Worm (Caenorhabditis elegans) whole organism, L1 larva: ENCODE data around the gene syx-16.

Experiments used
- ceh-82 ChIP-seq, 3 experiments: fragments of 150-350 bp in 1 of 3; sonication (generic microtip) in 2 of 3; optimal IDR thresholded peaks; 2 replicates each; lab custom pipeline; 2014 to 2017; ENCODE audit warnings: missing biosample characterization in 3 of 3, missing genetic modification characterization in 3 of 3
- dsc-1 ChIP-seq: sonication (generic microtip); optimal IDR thresholded peaks from 2 replicates; lab custom pipeline; 2016; ENCODE audit warnings: mild to moderate bottlenecking, missing genetic modification characterization, missing compliant biosample characterization
- egl-27 ChIP-seq, 2 experiments: fragments of 150-350 bp in 1 of 2; sonication (generic microtip); optimal IDR thresholded peaks; 3 replicates each; lab custom pipeline; 2017 to 2018; ENCODE audit warnings: missing biosample characterization in 2 of 2, missing genetic modification characterization in 2 of 2, missing genetic modification reagents in 2 of 2
- lin-14 ChIP-seq: fragments of 200-800 bp; sonication (Bioruptor generic); optimal IDR thresholded peaks from 2 replicates; lab custom pipeline; 2018; ENCODE audit warnings: mild to moderate bottlenecking, missing genetic modification characterization, moderate library complexity, missing compliant biosample characterization
- nhr-11 ChIP-seq: fragments of 150-350 bp; optimal IDR thresholded peaks from 2 replicates; lab custom pipeline; 2014; ENCODE audit warnings: missing biosample characterization, missing genetic modification characterization
- nhr-71 ChIP-seq: sonication (generic microtip); optimal IDR thresholded peaks from 2 replicates; lab custom pipeline; 2016; ENCODE audit warnings: mild to moderate bottlenecking, missing genetic modification characterization, moderate library complexity, missing compliant biosample characterization
- nhr-76 ChIP-seq: sonication (generic microtip); optimal IDR thresholded peaks from 2 replicates; lab custom pipeline; 2017; ENCODE audit warnings: missing biosample characterization, missing genetic modification characterization
- pag-3 ChIP-seq: sonication (generic microtip); optimal IDR thresholded peaks from 2 replicates; lab custom pipeline; 2017; ENCODE audit warnings: missing genetic modification characterization, mild to moderate bottlenecking, missing compliant biosample characterization, antibody characterized with exemption, borderline replicate concordance; ENCODE audit not compliant: insufficient read depth
- unc-130 ChIP-seq: fragments of 150-350 bp; optimal IDR thresholded peaks from 2 replicates; lab custom pipeline; 2017; ENCODE audit warnings: missing biosample characterization, missing genetic modification characterization, inconsistent platforms
- zag-1 ChIP-seq: fragments of 150-350 bp; optimal IDR thresholded peaks from 2 replicates; lab custom pipeline; 2014; ENCODE audit warnings: missing biosample characterization, missing genetic modification characterization
- ztf-4 ChIP-seq: fragments of 150-350 bp; optimal IDR thresholded peaks from 2 replicates; lab custom pipeline; 2014; ENCODE audit warnings: missing biosample characterization, missing genetic modification characterization

DNA sequence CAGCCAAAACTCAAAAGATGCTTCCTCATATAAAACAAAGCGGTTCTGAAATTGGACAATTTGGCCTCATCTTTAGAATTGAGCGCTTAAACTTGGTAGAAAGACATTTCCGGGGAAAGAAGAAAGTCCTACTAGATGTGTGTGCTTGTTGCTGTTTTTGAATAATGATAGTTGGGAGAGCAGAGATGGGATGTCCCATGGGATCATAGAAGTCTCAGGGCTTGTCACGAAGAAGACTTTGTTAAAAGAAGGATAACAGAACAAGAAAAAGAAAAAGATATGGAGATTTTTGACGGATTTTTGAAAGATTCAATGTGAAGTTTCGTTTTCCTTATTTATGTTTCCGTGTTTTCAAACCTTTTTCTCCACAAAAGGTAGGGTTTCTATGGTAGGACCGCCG lies 9.8 kb upstream of the syx-16 start, which contains the start of gene ZC155.2:
- TF ChIP-seq nhr-71 (tag; lab: Kevin White, UChicago), result no peak
- TF ChIP-seq lin-14 (GFP tag; lab: Kevin White, UChicago), result no peak
- no peak for TF ChIP-seq nhr-76 (tag; lab: Kevin White, UChicago)
- no peak for TF ChIP-seq zag-1 (tag; lab: Kevin White, UChicago)
- no peak for TF ChIP-seq ztf-4 (tag; lab: Kevin White, UChicago)
- TF ChIP-seq unc-130 (tag; lab: Kevin White, UChicago), result no peak
- no peak for TF ChIP-seq pag-3
- TF ChIP-seq ceh-82 (tag; optimal IDR thresholded peaks at IDR 0.05; lab: Kevin White, UChicago), result no peak
- no peak for TF ChIP-seq nhr-11
- no peak for TF ChIP-seq dsc-1 (tag; lab: Kevin White, UChicago)
- no peak for TF ChIP-seq egl-27 (tag; optimal IDR thresholded peaks at IDR 0.05; lab: Kevin White, UChicago)
